Fruit fly (Drosophila melanogaster) whole organism, prepupa: ENCODE data around the gene CG8679.

Experiments
- CG15336 ChIP-seq: fragments of 200-800 bp; sonication (Bioruptor generic); IDR thresholded peaks from 2 replicates; pipeline ENCODE4 v1.3.6; 2022; ENCODE audit warnings: missing biosample characterization, missing genetic modification characterization
- CG31627 ChIP-seq: fragments of 200-800 bp; sonication (Bioruptor generic); optimal IDR thresholded peaks from 3 replicates; lab custom pipeline; 2016; ENCODE audit warnings: missing biosample characterization, missing genetic modification characterization
- CG34406 ChIP-seq: fragments of 200-800 bp; sonication (Bioruptor generic); optimal IDR thresholded peaks from 3 replicates; lab custom pipeline; 2016; ENCODE audit warnings: missing biosample characterization, missing genetic modification characterization
- CG6276 ChIP-seq: fragments of 200-800 bp; sonication (Bioruptor generic); optimal IDR thresholded peaks from 2 replicates; lab custom pipeline; 2017; ENCODE audit warnings: missing biosample characterization, mild to moderate bottlenecking, missing genetic modification characterization
- CG7368 ChIP-seq: fragments of 200-800 bp; sonication (Bioruptor generic); optimal IDR thresholded peaks from 3 replicates; lab custom pipeline; 2016; ENCODE audit warnings: missing biosample characterization, missing genetic modification characterization
- Ets21C ChIP-seq: fragments of 200-800 bp; sonication (Bioruptor generic); optimal IDR thresholded peaks from 3 replicates; lab custom pipeline; 2016; ENCODE audit warnings: missing biosample characterization, missing genetic modification characterization
- Hr39 ChIP-seq: fragments of 200-800 bp; sonication (Bioruptor generic); optimal IDR thresholded peaks from 2 replicates; lab custom pipeline; 2016; ENCODE audit warnings: missing biosample characterization, missing genetic modification characterization
- lz ChIP-seq: fragments of 200-800 bp; sonication (Bioruptor generic); optimal IDR thresholded peaks from 3 replicates; lab custom pipeline; 2016; ENCODE audit warnings: missing biosample characterization, missing genetic modification characterization
- salr ChIP-seq, 2 experiments: fragments of 200-800 bp; sonication (Bioruptor generic); optimal IDR thresholded peaks; 3 replicates each; lab custom pipeline; 2016 to 2018; ENCODE audit warnings: missing biosample characterization in 2 of 2, missing genetic modification characterization in 2 of 2, mild to moderate bottlenecking in 1 of 2
- topi ChIP-seq: fragments of 200-800 bp; sonication (Bioruptor generic); optimal IDR thresholded peaks from 3 replicates; lab custom pipeline; 2016; ENCODE audit warnings: missing biosample characterization, missing genetic modification characterization

dm6 chr2L:21234388-21234984, 16.1 kb upstream of the CG8679 start:
- TF ChIP-seq Ets21C (GFP tag; lab: Kevin White, UChicago) = no peak
- TF ChIP-seq Hr39 (GFP tag; lab: Kevin White, UChicago) = no peak
- no peak for TF ChIP-seq lz (GFP tag; lab: Kevin White, UChicago)
- TF ChIP-seq CG34406 (GFP tag; lab: Kevin White, UChicago) = no peak
- TF ChIP-seq CG15336 = no peak
- no peak for TF ChIP-seq topi (GFP tag; lab: Kevin White, UChicago)
- no peak for TF ChIP-seq salr (GFP tag; optimal IDR thresholded peaks at IDR 0.05; lab: Kevin White, UChicago)
- no peak for TF ChIP-seq CG31627
- TF ChIP-seq CG6276 (GFP tag; lab: Kevin White, UChicago) = no peak
- no peak for TF ChIP-seq CG7368 (GFP tag; lab: Kevin White, UChicago)
